Fruit fly (Drosophila melanogaster): Measurements from ENCODE around the gene GAA1.

The GAA1 gene

DNA sequence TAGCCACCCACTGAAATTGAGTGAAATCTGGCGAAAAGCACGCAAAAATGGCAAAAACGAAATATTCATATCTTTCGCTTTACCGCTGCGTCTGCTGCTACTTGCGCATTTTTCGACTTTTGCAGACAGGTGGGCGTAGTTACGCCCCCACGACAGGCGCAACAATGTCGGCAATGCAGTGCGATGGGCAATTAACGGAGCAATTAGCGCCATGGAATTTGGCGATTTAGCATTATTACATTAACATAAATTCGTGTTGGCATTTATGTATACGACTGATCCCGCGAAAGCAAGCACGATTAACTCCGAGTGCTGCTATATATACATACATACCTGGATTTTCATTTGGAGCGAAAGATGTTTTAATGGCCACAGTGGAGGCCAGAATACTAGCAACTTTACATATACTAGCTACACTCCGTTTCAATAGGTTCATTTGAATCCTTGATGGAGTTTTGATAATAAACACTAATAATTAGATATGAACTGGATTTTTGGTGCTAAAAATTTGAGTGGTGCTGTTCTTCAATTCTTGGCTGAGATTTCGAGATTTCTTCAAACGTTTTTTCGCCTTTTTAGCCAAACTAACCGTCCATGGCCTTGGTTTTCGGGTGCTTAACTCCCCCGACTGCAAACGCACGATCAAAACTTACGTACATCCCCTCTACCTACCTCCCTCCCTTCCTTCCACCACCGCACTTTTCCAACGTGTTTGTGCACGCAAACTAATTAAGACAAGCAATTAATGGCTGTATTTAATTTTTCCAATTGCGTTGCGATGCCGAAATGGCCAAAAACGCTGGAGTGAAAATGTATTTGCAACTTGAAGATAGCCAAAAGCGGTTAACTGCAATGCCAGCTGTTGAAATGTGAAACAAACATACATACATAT, 23.9 kb upstream of the GAA1 start (continued):
- TF ChIP-seq CG2875 (GFP tag; optimal IDR thresholded peaks at IDR 0.05), result no peak
- peak; percentile 42 for TF ChIP-seq CG6689 (GFP tag; IDR thresholded peaks at IDR 0.05)
- peak; percentile 17 for TF ChIP-seq CG1602 (GFP tag; optimal IDR thresholded peaks at IDR 0.05)
- no peak for TF ChIP-seq Bgb (GFP tag; IDR thresholded peaks at IDR 0.05; ENCODE audit: partially characterized antibody)
- no peak for TF ChIP-seq Neu2 (GFP tag; optimal IDR thresholded peaks at IDR 0.05; ENCODE audit: borderline replicate concordance)
- no peak for TF ChIP-seq Taf1 (GFP tag; IDR thresholded peaks at IDR 0.05)
- no peak for TF ChIP-seq CG12744 (GFP tag; optimal IDR thresholded peaks at IDR 0.05)
- peak; percentile 3 for TF ChIP-seq CG18262 (tag; optimal IDR thresholded peaks at IDR 0.05)
- TF ChIP-seq amos (GFP tag; IDR thresholded peaks at IDR 0.05; ENCODE audit: partially characterized antibody), result no peak
- no peak for TF ChIP-seq jigr1 (GFP tag; IDR thresholded peaks at IDR 0.05)
- no peak for TF ChIP-seq ro (GFP tag; IDR thresholded peaks at IDR 0.05)
- no peak for TF ChIP-seq Max (GFP tag; optimal IDR thresholded peaks at IDR 0.05)
- 0 out of 3 replicates have a peak, but pooled peaks have one; percentile 37 for TF ChIP-seq Optix (GFP tag; IDR thresholded peaks at IDR 0.05)
- no peak for TF ChIP-seq CG11560 (tag; IDR thresholded peaks at IDR 0.05)
- no peak for TF ChIP-seq MTF-1 (GFP tag; optimal IDR thresholded peaks at IDR 0.05; ENCODE audit: borderline replicate concordance)
- TF ChIP-seq CG7839 (tag; optimal IDR thresholded peaks at IDR 0.05), result peak; percentile 35
- no peak for TF ChIP-seq MESR4 (GFP tag; optimal IDR thresholded peaks at IDR 0.05)
- no peak for TF ChIP-seq CG14050 (GFP tag; IDR thresholded peaks at IDR 0.05)
- TF ChIP-seq CG3065 (GFP tag; optimal IDR thresholded peaks at IDR 0.05), result no peak
- TF ChIP-seq mld (GFP tag; IDR thresholded peaks at IDR 0.05; ENCODE audit: partially characterized antibody), result no peak
- TF ChIP-seq E2f2 (GFP tag; IDR thresholded peaks at IDR 0.05), result 0 out of 2 replicates have a peak, but pooled peaks have one; percentile 14
- no peak for TF ChIP-seq TFAM (GFP tag; optimal IDR thresholded peaks at IDR 0.05)
- peak; percentile 81 for TF ChIP-seq ci (GFP tag; IDR thresholded peaks at IDR 0.05)
- TF ChIP-seq CG2199 (GFP tag; IDR thresholded peaks at IDR 0.05), result no peak
- peak; percentile 28 for TF ChIP-seq CG2678 (tag; optimal IDR thresholded peaks at IDR 0.05)
- TF ChIP-seq Camta (GFP tag; optimal IDR thresholded peaks at IDR 0.05), result no peak
- 0 out of 2 replicates have a peak, but pooled peaks have one; percentile 33 for TF ChIP-seq ttk (GFP tag; IDR thresholded peaks at IDR 0.05)
- no peak for TF ChIP-seq CG30431 (GFP tag; optimal IDR thresholded peaks at IDR 0.05)
- peak; percentile 44; the same call in 1 of the 2 replicates for TF ChIP-seq ara (GFP tag; IDR thresholded peaks at IDR 0.05)
- no peak for TF ChIP-seq lbe (GFP tag; optimal IDR thresholded peaks at IDR 0.05)
- no peak for TF ChIP-seq Dad (GFP tag; optimal IDR thresholded peaks at IDR 0.05)
- no peak for TF ChIP-seq chinmo (GFP tag; IDR thresholded peaks at IDR 0.05; ENCODE audit: partially characterized antibody)
- TF ChIP-seq tup (GFP tag; optimal IDR thresholded peaks at IDR 0.05), result no peak
- TF ChIP-seq Hand (GFP tag; optimal IDR thresholded peaks at IDR 0.05), result no peak
- no peak for TF ChIP-seq schlank (tag; optimal IDR thresholded peaks at IDR 0.05)
- TF ChIP-seq Xrp1 (GFP tag; IDR thresholded peaks at IDR 0.05), result peak; percentile 33; the same call in 1 of the 2 replicates
- TF ChIP-seq CG5245 (GFP tag; optimal IDR thresholded peaks at IDR 0.05), result no peak
- peak; percentile 84 for TF ChIP-seq sens (GFP tag)
- TF ChIP-seq stwl (tag; optimal IDR thresholded peaks at IDR 0.05), result no peak
- TF ChIP-seq Abd-B (GFP tag; optimal IDR thresholded peaks at IDR 0.05), result no peak
- no peak for TF ChIP-seq CG13775 (GFP tag; optimal IDR thresholded peaks at IDR 0.05)
- no peak for TF ChIP-seq CG9727 (GFP tag; optimal IDR thresholded peaks at IDR 0.05)
- no peak for TF ChIP-seq cg (GFP tag; optimal IDR thresholded peaks at IDR 0.05)
- TF ChIP-seq Nf-YB (GFP tag; optimal IDR thresholded peaks at IDR 0.05), result no peak
- TF ChIP-seq gcm2 (GFP tag; optimal IDR thresholded peaks at IDR 0.05), result no peak
- no peak for TF ChIP-seq sima (GFP tag; optimal IDR thresholded peaks at IDR 0.05)
- no peak for TF ChIP-seq MBD-R2 (GFP tag; IDR thresholded peaks at IDR 0.05)
- TF ChIP-seq Mad (GFP tag; optimal IDR thresholded peaks at IDR 0.05), result no peak
- peak; percentile 33; the same call in 2 of the 3 replicates for TF ChIP-seq row (GFP tag; IDR thresholded peaks at IDR 0.05)

Measured in whole organism, embryonic.